Fruit fly (Drosophila melanogaster) whole organism, wandering third instar larva: Measurements from ENCODE around the gene CG45075.

ENCODE experiments used
- CG9705 ChIP-seq: fragments of 200-800 bp; sonication (Bioruptor generic); optimal IDR thresholded peaks from 2 replicates; lab custom pipeline; 2018; ENCODE audit warnings: missing biosample characterization, mild to moderate bottlenecking, missing genetic modification characterization
- Jra ChIP-seq: sonication (Bioruptor generic); optimal IDR thresholded peaks from 2 replicates; lab custom pipeline; 2016; ENCODE audit warnings: missing biosample characterization, missing genetic modification characterization
- Mio ChIP-seq: sonication (Bioruptor generic); optimal IDR thresholded peaks from 2 replicates; lab custom pipeline; 2016; ENCODE audit warnings: missing biosample characterization, missing genetic modification characterization
- Myc ChIP-seq: fragments of >200 bp; optimal IDR thresholded peaks from 2 replicates; lab custom pipeline; 2017
- N ChIP-seq: fragments of >200 bp; optimal IDR thresholded peaks from 2 replicates; lab custom pipeline; 2018; ENCODE audit warnings: missing biosample characterization, missing external identifiers, missing genetic modification characterization
- OdsH ChIP-seq: fragments of 200-800 bp; sonication (Bioruptor generic); optimal IDR thresholded peaks from 2 replicates; lab custom pipeline; 2016; ENCODE audit warnings: missing biosample characterization, mild to moderate bottlenecking, missing genetic modification characterization
- br ChIP-seq: fragments of 200-800 bp; sonication (Bioruptor generic); optimal IDR thresholded peaks from 2 replicates; lab custom pipeline; 2016; ENCODE audit warnings: missing biosample characterization, missing genetic modification characterization
- h ChIP-seq: fragments of 200-800 bp; sonication (Bioruptor generic); optimal IDR thresholded peaks from 3 replicates; lab custom pipeline; 2016; ENCODE audit warnings: missing biosample characterization, mild to moderate bottlenecking, missing genetic modification characterization
- jim ChIP-seq: fragments of 175-275, 200-325 bp; sonication (Bioruptor generic); optimal IDR thresholded peaks from 2 replicates; lab custom pipeline; 2016; ENCODE audit warnings: missing biosample characterization, mild to moderate bottlenecking, missing genetic modification characterization
- lola ChIP-seq: fragments of >200 bp; optimal IDR thresholded peaks from 2 replicates; lab custom pipeline; 2017; ENCODE audit warnings: missing biosample characterization, missing genetic modification characterization
- pan ChIP-seq: fragments of >200 bp; optimal IDR thresholded peaks from 2 replicates; lab custom pipeline; 2017
- psq ChIP-seq: fragments of 200-800 bp; sonication (Bioruptor generic); optimal IDR thresholded peaks from 3 replicates; lab custom pipeline; 2017; ENCODE audit warnings: missing biosample characterization, mild to moderate bottlenecking, missing genetic modification characterization, moderate library complexity
- rgr ChIP-seq: fragments of 200-800 bp; sonication (Bioruptor generic); optimal IDR thresholded peaks from 3 replicates; lab custom pipeline; 2016; ENCODE audit warnings: missing biosample characterization, mild to moderate bottlenecking, missing genetic modification characterization
- woc ChIP-seq: sonication (Bioruptor generic); optimal IDR thresholded peaks from 2 replicates; lab custom pipeline; 2016; ENCODE audit warnings: missing biosample characterization, mild to moderate bottlenecking, missing genetic modification characterization

The CG45075 gene

dm6 chr2L:6127478-6127877, 36.3 kb downstream of the CG45075 start, which contains the start of gene WDR79:
WDR79 (minus strand) TSS chr2L:6127775.
- TF ChIP-seq rgr (GFP tag; lab: Kevin White, UChicago) (peak; percentile 10), woc (GFP tag; lab: Kevin White, UChicago) (no peak)

dm6 chr2L:6130522-6131073, 39.4 kb downstream of the CG45075 start, which contains the start of the genes B9d2, tctn and CG9222:
B9d2 (minus strand) TSS chr2L:6130651.
tctn (minus strand) TSS chr2L:6130651.
CG9222 (plus strand) TSS chr2L:6131023.
- TF ChIP-seq Jra (GFP tag; lab: Kevin White, UChicago) (no peak), br (GFP tag; lab: Kevin White, UChicago) (no peak), CG9705 (GFP tag; lab: Kevin White, UChicago) (no peak), Mio (GFP tag; lab: Kevin White, UChicago) (no peak)

dm6 chr2L:6139082-6139481, 47.9 kb downstream of the CG45075 start, which contains the start of gene CG13991:
CG13991 (plus strand) TSS chr2L:6139382.
- TF ChIP-seq h (GFP tag; lab: Kevin White, UChicago) (no peak), Mio (GFP tag; lab: Kevin White, UChicago) (no peak), jim (GFP tag; lab: Kevin White, UChicago) (no peak), Myc (lab: Kevin White, UChicago) (no peak), OdsH (GFP tag; lab: Kevin White, UChicago) (no peak), N (no peak), psq (no peak), pan (no peak), lola (GFP tag; lab: Kevin White, UChicago) (no peak)
